Worm (Caenorhabditis elegans) whole organism, L4/young adult: ENCODE measurements around the gene C45G9.4.

ENCODE experiments used
- dao-5 ChIP-seq: sonication (generic microtip); optimal IDR thresholded peaks from 2 replicates; lab custom pipeline; 2016; ENCODE audit warnings: missing genotype, missing genetic modification characterization, moderate library complexity, missing compliant biosample characterization
- him-1 ChIP-seq: sonication (generic microtip); optimal IDR thresholded peaks from 2 replicates; lab custom pipeline; 2016; ENCODE audit warnings: missing genotype, missing genetic modification reagents, missing genetic modification characterization, missing compliant biosample characterization

- no peak for TF ChIP-seq him-1 (tag; lab: Kevin White, UChicago)
- TF ChIP-seq dao-5 (tag; lab: Kevin White, UChicago): no peak
Observed at ce11 chrIII:5112998-5113397, 50.5 kb downstream of the C45G9.4 start.
